Fruit fly (Drosophila melanogaster): ENCODE measurements around the gene eIF4EHP.
A peak's percentile ranks its signal among the peaks of the same experiment; 100 is the strongest.

- TF ChIP-seq CG6254 (GFP tag; optimal IDR thresholded peaks at IDR 0.05) (no peak), gt (GFP tag; IDR thresholded peaks at IDR 0.05) (no peak), HLHmδ (GFP tag; optimal IDR thresholded peaks at IDR 0.05) (no peak), CG11504 (tag; optimal IDR thresholded peaks at IDR 0.05) (no peak), pan (optimal IDR thresholded peaks at IDR 0.05) (no peak), pan (GFP tag; optimal IDR thresholded peaks at IDR 0.05 in 1 of 2, IDR thresholded peaks at IDR 0.05 in 1 of 2) (no peak), Ets97D (GFP tag; optimal IDR thresholded peaks at IDR 0.05) (no peak), H15 (GFP tag; IDR thresholded peaks at IDR 0.05) (no peak), CoRest (tag; optimal IDR thresholded peaks at IDR 0.05) (no peak), nom (GFP tag; optimal IDR thresholded peaks at IDR 0.05) (peak; percentile 88), Hr3 (GFP tag; optimal IDR thresholded peaks at IDR 0.05) (no peak), stwl (tag; optimal IDR thresholded peaks at IDR 0.05) (no peak), crc (GFP tag; optimal IDR thresholded peaks at IDR 0.05) (no peak), D19A (tag; optimal IDR thresholded peaks at IDR 0.05) (no peak)
These were observed 8.2 kb upstream of the eIF4EHP start for dm6 chr3R:24116972-24117371.
